Fruit fly (Drosophila melanogaster) whole organism, embryonic: Measurements from ENCODE around the gene CG31431.

Experiments used
- CG2889 ChIP-seq: fragments of 200-800 bp; sonication (Bioruptor generic); IDR thresholded peaks from 3 replicates; pipeline ENCODE4 v1.3.6; 2022; ENCODE audit warnings: missing biosample characterization, missing genetic modification characterization
- ERR ChIP-seq: fragments of 200-800 bp; sonication (Bioruptor generic); optimal IDR thresholded peaks from 2 replicates; lab custom pipeline; 2016; ENCODE audit warnings: missing biosample characterization, missing genetic modification characterization
- Ets97D ChIP-seq: fragments of 200-800 bp; sonication (Bioruptor generic); optimal IDR thresholded peaks from 3 replicates; lab custom pipeline; 2016; ENCODE audit warnings: missing biosample characterization, missing genetic modification characterization
- Hmr ChIP-seq: fragments of 200-800 bp; sonication (Bioruptor generic); optimal IDR thresholded peaks from 3 replicates; lab custom pipeline; 2017; ENCODE audit warnings: mild to moderate bottlenecking, missing biosample characterization, missing genetic modification reagents, missing genetic modification characterization
- PHDP ChIP-seq: fragments of 200-800 bp; sonication (Bioruptor generic); optimal IDR thresholded peaks from 3 replicates; lab custom pipeline; 2018; ENCODE audit warnings: missing biosample characterization, mild to moderate bottlenecking, missing genetic modification characterization, moderate library complexity
- Poxn ChIP-seq: fragments of 200-800 bp; sonication (Bioruptor generic); IDR thresholded peaks from 2 replicates; pipeline ENCODE4 v1.3.6; 2022; ENCODE audit warnings: missing biosample characterization, missing genetic modification characterization
- ab ChIP-seq: fragments of 200-800 bp; sonication (Bioruptor generic); optimal IDR thresholded peaks from 2 replicates; lab custom pipeline; 2016; ENCODE audit warnings: missing biosample characterization, missing genetic modification characterization
- gem ChIP-seq: fragments of 200-800 bp; sonication (Bioruptor generic); optimal IDR thresholded peaks from 2 replicates; lab custom pipeline; 2019; ENCODE audit warnings: missing biosample characterization, mild to moderate bottlenecking, missing genetic modification characterization, moderate library complexity
- tll ChIP-seq, 2 experiments: fragments of 200-800 bp in 1 of 2; fragments of >200 bp in 1 of 2; sonication (Bioruptor generic) in 1 of 2; optimal IDR thresholded peaks; 2 replicates each; lab custom pipeline; 2017 to 2019; ENCODE audit warnings: missing biosample characterization in 2 of 2, missing genetic modification characterization in 2 of 2, mild to moderate bottlenecking in 1 of 2, moderate library complexity in 1 of 2
- twi ChIP-seq: fragments of 200-800 bp; optimal IDR thresholded peaks from 2 replicates; lab custom pipeline; 2019; ENCODE audit warnings: missing biosample characterization, mild to moderate bottlenecking, missing genetic modification characterization, moderate library complexity

- TF ChIP-seq ab (GFP tag; lab: Kevin White, UChicago) = no peak
- no peak for TF ChIP-seq Poxn
- TF ChIP-seq tll (GFP tag; optimal IDR thresholded peaks at IDR 0.05; lab: Kevin White, UChicago) = no peak
- no peak for TF ChIP-seq gem (tag; lab: Kevin White, UChicago)
- TF ChIP-seq ERR (GFP tag; lab: Kevin White, UChicago) = no peak
- no peak for TF ChIP-seq CG2889
- no peak for TF ChIP-seq Ets97D
- no peak for TF ChIP-seq twi (tag; lab: Kevin White, UChicago)
- no peak for TF ChIP-seq Hmr (GFP tag; lab: Kevin White, UChicago)
- no peak for TF ChIP-seq PHDP (tag; lab: Kevin White, UChicago)
Observed at dm6 chr3R:21871348-21871940, 963 bp downstream of the CG31431 start.
